Worm (Caenorhabditis elegans): ENCODE data around the gene F53E4.1.

ce11 chrV:15664053-15664661 lies 3.9 kb downstream of the F53E4.1 start:
- TF ChIP-seq pha-4 (tag; optimal IDR thresholded peaks at IDR 0.05) (no peak), pax-1 (tag; optimal IDR thresholded peaks at IDR 0.05) (peak; percentile 62), ama-1 (optimal IDR thresholded peaks at IDR 0.05) (no peak), pqm-1 (tag; optimal IDR thresholded peaks at IDR 0.05) (no peak), ceh-9 (tag; optimal IDR thresholded peaks at IDR 0.05) (no peak), nfya-1 (tag; optimal IDR thresholded peaks at IDR 0.05) (no peak), syd-9 (tag; optimal IDR thresholded peaks at IDR 0.05) (no peak), F13H6.1 (tag; optimal IDR thresholded peaks at IDR 0.05) (no peak), tbx-2 (tag; optimal IDR thresholded peaks at IDR 0.05) (no peak), mec-3 (tag; optimal IDR thresholded peaks at IDR 0.05; ENCODE audit: borderline replicate concordance) (no peak), ztf-16 (tag; optimal IDR thresholded peaks at IDR 0.05) (no peak), ref-2 (tag; optimal IDR thresholded peaks at IDR 0.05) (no peak), unc-86 (tag; optimal IDR thresholded peaks at IDR 0.05) (no peak)
